Worm (Caenorhabditis elegans): ENCODE results near the gene T07G12.3.

DNA sequence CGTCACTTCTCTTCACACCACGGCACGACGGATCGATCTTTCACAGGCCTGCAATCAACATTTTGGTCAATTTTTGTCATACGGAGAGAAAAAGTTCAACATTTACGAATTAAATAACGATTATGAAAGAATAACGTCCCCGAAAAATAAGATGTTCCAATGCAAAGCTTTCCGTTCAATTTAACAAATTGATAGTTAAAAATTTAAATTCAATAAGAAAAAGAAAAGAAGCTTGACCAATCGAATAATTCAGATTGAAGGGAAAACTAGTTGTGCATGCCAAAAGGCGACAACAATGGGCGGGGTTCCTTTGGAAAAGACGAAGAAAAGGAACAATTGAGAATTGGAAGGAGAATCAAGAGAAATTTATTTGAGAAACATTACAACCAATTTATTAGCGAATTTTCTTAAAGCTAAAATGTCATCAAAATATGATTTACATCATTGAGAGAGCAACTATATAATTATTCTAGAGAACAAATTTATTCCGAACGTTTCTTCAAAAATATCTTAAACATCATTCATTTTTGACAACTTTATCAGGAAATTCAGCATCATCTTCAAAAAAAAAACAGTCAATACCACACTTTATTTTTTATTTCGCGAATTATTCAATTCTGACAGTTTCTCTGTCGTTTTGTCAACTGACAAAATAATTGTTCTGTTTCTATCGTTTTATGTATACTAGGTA is 32.0 kb upstream of the T07G12.3 start, which contains the start of gene tax-6:
- TF ChIP-seq ama-1 (optimal IDR thresholded peaks at IDR 0.05) (no peak), elt-1 (tag; optimal IDR thresholded peaks at IDR 0.05) (no peak), sea-2 (GFP tag; optimal IDR thresholded peaks at IDR 0.05) (no peak), unc-62 (GFP tag; optimal IDR thresholded peaks at IDR 0.05) (no peak), nhr-11 (tag; optimal IDR thresholded peaks at IDR 0.05) (no peak)
